Fruit fly (Drosophila melanogaster) whole organism, larva: ENCODE measurements around the gene CG2767.

Source experiments
- noc ChIP-seq: fragments of 200-800 bp; sonication (Bioruptor generic); optimal IDR thresholded peaks from 3 replicates; lab custom pipeline; 2019; ENCODE audit warnings: missing biosample characterization, mild to moderate bottlenecking, missing genetic modification characterization, moderate library complexity

CG2767 gene

dm6 chr3R:7972179-7972578, 35.7 kb downstream of the CG2767 start:
- TF ChIP-seq noc (tag; lab: Kevin White, UChicago) = no peak

DNA sequence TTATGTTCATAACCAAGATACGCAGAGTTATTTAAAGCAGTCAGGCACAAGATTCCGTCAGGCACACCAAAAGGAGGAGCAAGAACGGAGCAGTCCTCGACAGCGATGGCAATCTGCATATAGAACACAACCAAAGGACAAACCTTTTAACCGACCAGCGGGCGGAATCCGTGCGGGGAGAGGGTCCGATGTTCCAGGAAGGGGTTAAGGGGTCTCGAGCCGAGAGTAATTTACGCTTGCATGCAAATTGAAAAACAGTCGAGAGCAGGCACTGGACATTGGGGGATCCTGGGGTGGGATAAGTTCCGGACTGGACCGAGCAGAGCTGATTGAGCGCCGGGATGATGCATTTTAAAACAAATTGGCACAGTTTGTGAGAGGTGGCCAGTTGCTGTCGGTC, 37.3 kb downstream of the CG2767 start:
- no peak for TF ChIP-seq noc (tag; lab: Kevin White, UChicago)

dm6 chr3R:7969702-7970175, 38.2 kb downstream of the CG2767 start:
- no peak for TF ChIP-seq noc (tag; lab: Kevin White, UChicago)

DNA sequence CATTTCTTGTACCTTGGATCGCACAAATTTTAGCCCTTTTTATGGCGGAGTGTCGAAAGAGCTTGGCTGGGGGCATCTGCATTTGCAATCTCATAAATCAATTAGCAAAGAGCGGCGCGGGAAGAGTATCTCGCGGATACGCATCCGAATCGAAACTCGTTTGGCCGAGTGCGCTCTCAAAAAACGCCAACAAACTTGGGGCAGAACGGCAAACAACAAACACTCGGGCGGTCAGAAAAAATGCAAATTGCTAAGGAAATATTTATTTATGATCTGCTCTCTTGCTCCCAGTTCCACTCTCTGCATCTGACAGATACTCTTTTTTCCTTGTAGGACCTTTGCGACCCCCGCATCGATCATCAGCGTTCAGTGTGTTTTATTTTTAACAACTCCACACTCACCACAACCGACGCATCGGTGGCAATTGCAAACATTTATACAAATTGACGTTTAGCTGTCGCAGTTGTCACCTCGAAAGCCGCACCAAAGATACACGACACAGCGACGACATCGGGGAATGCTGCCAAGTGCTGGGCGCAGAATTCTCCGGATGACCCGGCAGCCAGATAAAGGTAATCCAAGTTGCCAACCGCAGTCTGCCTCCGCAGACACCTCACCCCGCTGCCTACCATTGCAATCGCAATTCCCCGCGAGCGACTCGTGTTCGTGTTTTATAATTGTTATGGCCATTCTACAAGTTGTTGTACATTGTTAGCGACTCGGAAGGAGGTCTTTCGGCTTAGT, 38.8 kb downstream of the CG2767 start:
- no peak for TF ChIP-seq noc (tag; lab: Kevin White, UChicago)

DNA sequence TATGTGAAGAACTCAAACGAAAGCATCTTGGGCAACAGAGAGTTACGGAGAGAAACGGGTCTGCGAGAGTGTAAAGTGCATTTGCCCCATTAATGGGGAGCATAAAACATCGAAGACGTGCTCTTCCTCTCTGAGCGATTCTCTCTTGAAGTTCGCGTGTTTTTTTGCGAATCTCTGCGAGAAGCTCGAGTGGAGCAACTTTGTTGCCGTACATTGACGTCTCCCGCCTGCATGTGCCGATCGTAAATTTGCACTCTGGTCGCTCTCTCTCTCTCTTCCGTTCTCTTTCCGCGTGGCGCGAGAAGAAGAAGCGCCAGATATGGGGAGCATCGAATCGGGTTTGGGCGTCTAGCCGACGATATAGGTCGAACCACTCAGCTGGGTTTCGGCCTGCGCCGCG, 40.1 kb downstream of the CG2767 start:
- no peak for TF ChIP-seq noc (tag; lab: Kevin White, UChicago)

- TF ChIP-seq noc (tag; lab: Kevin White, UChicago) = no peak
Observed at dm6 chr3R:7967347-7967746, 40.6 kb downstream of the CG2767 start, which contains the start of gene dsx. TSS of gene dsx (minus strand) at chr3R:7967408.

DNA sequence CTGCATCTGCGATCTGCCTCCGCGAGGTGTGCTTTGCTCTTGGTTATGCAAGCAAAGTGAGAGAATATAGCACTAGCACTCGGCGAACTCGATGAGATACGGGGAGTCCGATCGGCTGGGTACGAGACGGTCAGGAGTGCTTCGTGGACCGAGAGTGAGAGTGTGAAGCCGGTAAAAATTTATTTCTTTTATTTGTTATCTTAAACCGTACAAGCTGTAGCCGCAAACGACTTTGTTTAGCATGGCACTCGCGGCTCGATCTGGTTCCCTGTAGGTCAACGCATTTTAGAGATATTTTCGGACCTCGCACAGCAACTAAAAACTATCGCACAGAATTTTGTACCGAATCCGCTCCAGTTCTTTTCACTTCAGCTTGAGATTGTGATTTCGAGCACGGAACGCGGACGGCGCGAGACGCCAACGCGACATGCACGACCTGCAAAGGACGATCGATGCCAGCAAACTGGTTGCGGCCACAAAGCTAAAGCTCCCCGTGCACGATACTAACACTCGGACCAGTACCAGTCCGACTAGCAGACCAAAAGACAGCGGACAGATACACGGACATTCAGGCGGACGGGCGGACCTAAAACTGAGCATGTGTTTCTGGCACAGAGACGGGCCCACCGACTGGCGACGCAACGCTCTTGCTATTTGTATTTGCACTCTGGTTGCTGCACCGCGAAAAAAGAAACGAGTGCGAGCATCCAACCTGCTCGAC, 41.2 kb downstream of the CG2767 start:
- TF ChIP-seq noc (tag; lab: Kevin White, UChicago) = no peak

- TF ChIP-seq noc (tag; lab: Kevin White, UChicago) = peak; percentile 19
Observed at dm6 chr3R:7964751-7965319, 43.1 kb downstream of the CG2767 start.

- no peak for TF ChIP-seq noc (tag; lab: Kevin White, UChicago)
Observed at dm6 chr3R:7963495-7964132, 44.3 kb downstream of the CG2767 start.

dm6 chr3R:7962778-7963494, 45.0 kb downstream of the CG2767 start:
- no peak for TF ChIP-seq noc (tag; lab: Kevin White, UChicago)

- no peak for TF ChIP-seq noc (tag; lab: Kevin White, UChicago)
Observed at dm6 chr3R:7961348-7961747, 46.6 kb downstream of the CG2767 start.

- TF ChIP-seq noc (tag; lab: Kevin White, UChicago) = no peak
Observed at dm6 chr3R:7957008-7957407, 50.9 kb downstream of the CG2767 start.
